Worm (Caenorhabditis elegans): Measurements from ENCODE around the gene cpl-1.

cpl-1 gene

ce11 chrV:16598437-16598836 lies 3.3 kb upstream of the cpl-1 start:
- TF ChIP-seq grh-1 (GFP tag; IDR thresholded peaks at IDR 0.05) (no peak), tlp-1 (tag; optimal IDR thresholded peaks at IDR 0.05) (no peak), elt-2 (tag; optimal IDR thresholded peaks at IDR 0.05) (no peak), nhr-237 (tag; optimal IDR thresholded peaks at IDR 0.05) (no peak), ceh-90 (tag; optimal IDR thresholded peaks at IDR 0.05) (no peak), unc-98 (GFP tag; IDR thresholded peaks at IDR 0.05) (peak; percentile 33; the same call in 1 of the 2 replicates), pag-3 (tag; optimal IDR thresholded peaks at IDR 0.05; ENCODE audit: borderline replicate concordance, insufficient read depth) (no peak), dsc-1 (tag; optimal IDR thresholded peaks at IDR 0.05) (peak; percentile 84), aly-2 (tag; optimal IDR thresholded peaks at IDR 0.05) (no peak), rnt-1 (tag; optimal IDR thresholded peaks at IDR 0.05) (peak; percentile 65), nhr-71 (tag; optimal IDR thresholded peaks at IDR 0.05) (peak; percentile 47), nhr-28 (tag; optimal IDR thresholded peaks at IDR 0.05) (no peak), nhr-19 (GFP tag; conservative IDR thresholded peaks at IDR 0.05) (peak; percentile 66), hlh-17 (GFP tag; optimal IDR thresholded peaks at IDR 0.05; ENCODE audit: borderline replicate concordance) (no peak), tbx-2 (tag; optimal IDR thresholded peaks at IDR 0.05) (no peak), swsn-7 (tag; optimal IDR thresholded peaks at IDR 0.05) (no peak), egl-27 (tag; optimal IDR thresholded peaks at IDR 0.05) (no peak), sox-4 (tag; optimal IDR thresholded peaks at IDR 0.05) (no peak), irx-1 (tag; optimal IDR thresholded peaks at IDR 0.05) (no peak), zip-4 (GFP tag; optimal IDR thresholded peaks at IDR 0.05) (no peak), nhr-90 (tag; optimal IDR thresholded peaks at IDR 0.05; ENCODE audit: poor library complexity) (no peak), mep-1 (tag; optimal IDR thresholded peaks at IDR 0.05) (no peak), C04F5.9 (tag; optimal IDR thresholded peaks at IDR 0.05) (no peak), dpl-1 (GFP tag; optimal IDR thresholded peaks at IDR 0.05) (no peak), nhr-84 (tag; optimal IDR thresholded peaks at IDR 0.05) (no peak), ceh-88 (GFP tag; IDR thresholded peaks at IDR 0.05) (no peak), pqm-1 (tag; optimal IDR thresholded peaks at IDR 0.05) (no peak), fkh-4 (tag; optimal IDR thresholded peaks at IDR 0.05; ENCODE audit: borderline replicate concordance) (peak; percentile 73), isw-1 (GFP tag; IDR thresholded peaks at IDR 0.05) (no peak), lsy-2 (tag; optimal IDR thresholded peaks at IDR 0.05) (peak; percentile 8 to 33), lin-14 (GFP tag; optimal IDR thresholded peaks at IDR 0.05) (peak; percentile 43), snu-23 (GFP tag; optimal IDR thresholded peaks at IDR 0.05) (peak; percentile 27), ceh-8 (GFP tag; optimal IDR thresholded peaks at IDR 0.05) (no peak), F16B12.6 (tag; optimal IDR thresholded peaks at IDR 0.05) (no peak), lin-15B (tag; optimal IDR thresholded peaks at IDR 0.05) (no peak), nhr-77 (tag; optimal IDR thresholded peaks at IDR 0.05) (no peak), aha-1 (tag; optimal IDR thresholded peaks at IDR 0.05) (no peak), snpc-4 (tag; optimal IDR thresholded peaks at IDR 0.05) (no peak), fos-1 (tag; optimal IDR thresholded peaks at IDR 0.05) (no peak), lin-39 (tag; optimal IDR thresholded peaks at IDR 0.05) (no peak), blmp-1 (tag; optimal IDR thresholded peaks at IDR 0.05) (no peak), fkh-8 (tag; optimal IDR thresholded peaks at IDR 0.05) (no peak), ces-1 (GFP tag; optimal IDR thresholded peaks at IDR 0.05) (no peak), vab-15 (tag; optimal IDR thresholded peaks at IDR 0.05) (no peak), nhr-20 (tag; optimal IDR thresholded peaks at IDR 0.05) (no peak), C34B4.2 (tag; optimal IDR thresholded peaks at IDR 0.05) (no peak), nhr-12 (tag; optimal IDR thresholded peaks at IDR 0.05) (no peak), lir-3 (tag; optimal IDR thresholded peaks at IDR 0.05; ENCODE audit: poor library complexity) (no peak), lin-35 (GFP tag; optimal IDR thresholded peaks at IDR 0.05) (no peak), skn-1 (tag; optimal IDR thresholded peaks at IDR 0.05) (no peak), mdl-1 (tag; optimal IDR thresholded peaks at IDR 0.05) (peak in 1 of 2 experiments; percentile 54), nhr-76 (tag; optimal IDR thresholded peaks at IDR 0.05) (no peak)

Data from whole organism, L1 larva.